Worm (Caenorhabditis elegans): ENCODE results near the gene snap-1.

DNA sequence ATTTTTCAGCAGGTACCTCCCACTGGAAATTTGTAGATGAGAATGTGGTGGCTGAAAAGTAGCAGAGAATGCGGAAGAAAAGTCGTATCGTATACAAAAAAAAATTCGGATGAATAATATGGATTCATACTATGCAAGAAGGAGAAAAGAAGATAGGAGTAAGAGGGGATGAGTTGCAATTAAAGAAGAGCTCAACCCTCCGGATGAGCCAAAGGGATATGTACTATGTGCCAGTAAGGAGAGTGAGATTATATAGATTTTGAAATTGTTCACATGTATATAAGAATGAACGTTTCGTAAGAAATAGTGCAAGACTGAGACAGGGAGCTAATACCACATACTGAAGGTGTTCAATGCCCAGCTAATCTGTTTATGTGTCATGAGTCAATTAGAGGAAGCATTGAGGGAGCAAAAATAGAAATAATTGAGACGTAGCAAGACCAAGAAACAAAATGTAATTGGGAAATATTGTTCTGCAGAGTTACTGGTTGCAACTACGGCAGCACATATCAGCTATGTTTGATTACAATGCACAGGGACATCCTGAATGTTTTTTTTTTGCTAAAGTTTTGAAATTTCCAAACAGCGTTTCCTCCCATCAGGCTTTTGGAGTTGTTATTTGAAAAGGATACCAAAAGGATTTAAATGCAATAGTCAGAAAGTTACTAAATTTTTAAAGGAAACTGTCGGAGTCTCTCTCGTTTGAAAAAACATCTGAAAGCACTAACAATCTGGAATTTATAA, 38.0 kb downstream of the snap-1 start, which contains the start of gene F20D6.8:
- no peak for TF ChIP-seq him-1 (tag; optimal IDR thresholded peaks at IDR 0.05)
- TF ChIP-seq dao-5 (tag; optimal IDR thresholded peaks at IDR 0.05), result no peak
- TF ChIP-seq W03F9.2 (tag; optimal IDR thresholded peaks at IDR 0.05), result no peak
